Worm (Caenorhabditis elegans) whole organism, L3 larva: Measurements from ENCODE around the gene T02G5.15.

Experiments
- R02D3.7 ChIP-seq: fragments of 150-350 bp; optimal IDR thresholded peaks from 2 replicates; lab custom pipeline; 2014; ENCODE audit warnings: missing biosample characterization, missing genetic modification characterization
- ama-1 ChIP-seq: fragments of 150-350 bp; optimal IDR thresholded peaks from 2 replicates; lab custom pipeline; 2018
- ceh-16 ChIP-seq: sonication (generic microtip); optimal IDR thresholded peaks from 2 replicates; lab custom pipeline; 2017; ENCODE audit warnings: missing biosample characterization, missing genetic modification characterization
- ceh-28 ChIP-seq: fragments of 150-350 bp; optimal IDR thresholded peaks from 2 replicates; lab custom pipeline; 2014; ENCODE audit warnings: missing biosample characterization, missing genetic modification reagents, missing genetic modification characterization
- ceh-9 ChIP-seq: sonication (generic microtip); optimal IDR thresholded peaks from 2 replicates; lab custom pipeline; 2018; ENCODE audit warnings: missing biosample characterization, missing genetic modification characterization
- daf-12 ChIP-seq: fragments of 150-350 bp; optimal IDR thresholded peaks from 2 replicates; lab custom pipeline; 2014; ENCODE audit warnings: missing biosample characterization, missing genetic modification reagents, missing genetic modification characterization
- egl-27 ChIP-seq: sonication (generic microtip); optimal IDR thresholded peaks from 4 replicates; lab custom pipeline; 2017; ENCODE audit warnings: missing biosample characterization, missing genetic modification reagents, missing genetic modification characterization
- elt-1 ChIP-seq: fragments of 150-350 bp; optimal IDR thresholded peaks from 2 replicates; lab custom pipeline; 2014; ENCODE audit warnings: missing biosample characterization, missing genetic modification characterization
- elt-2 ChIP-seq: sonication (generic microtip); optimal IDR thresholded peaks from 2 replicates; lab custom pipeline; 2016; ENCODE audit warnings: missing genetic modification reagents, mild to moderate bottlenecking, missing genetic modification characterization, missing compliant biosample characterization
- eor-1 ChIP-seq, 2 experiments: fragments of 150-350 bp; optimal IDR thresholded peaks; 2 replicates each; lab custom pipeline; 2014 to 2018; ENCODE audit warnings: missing biosample characterization in 2 of 2, missing genetic modification characterization in 2 of 2
- fkh-10 ChIP-seq: sonication (generic microtip); optimal IDR thresholded peaks from 2 replicates; lab custom pipeline; 2017; ENCODE audit warnings: missing biosample characterization, missing genetic modification reagents, missing genetic modification characterization
- fkh-2 ChIP-seq: fragments of 150-350 bp; optimal IDR thresholded peaks from 2 replicates; lab custom pipeline; 2014; ENCODE audit warnings: missing biosample characterization, missing genetic modification reagents, missing genetic modification characterization
- hmg-11 ChIP-seq: sonication (generic microtip); optimal IDR thresholded peaks from 2 replicates; lab custom pipeline; 2016; ENCODE audit warnings: missing genetic modification characterization, missing compliant biosample characterization
- jun-1 ChIP-seq: fragments of 150-350 bp; optimal IDR thresholded peaks from 2 replicates; lab custom pipeline; 2014; ENCODE audit warnings: missing biosample characterization, missing genetic modification reagents, missing genetic modification characterization
- lin-15B ChIP-seq: fragments of 150-350 bp; optimal IDR thresholded peaks from 2 replicates; lab custom pipeline; 2014; ENCODE audit warnings: missing biosample characterization, missing genetic modification characterization
- lin-39 ChIP-seq: fragments of 150-350 bp; optimal IDR thresholded peaks from 2 replicates; lab custom pipeline; 2018; ENCODE audit warnings: missing biosample characterization, missing genetic modification reagents, missing genetic modification characterization
- nhr-11 ChIP-seq: fragments of 150-350 bp; optimal IDR thresholded peaks from 2 replicates; lab custom pipeline; 2014; ENCODE audit warnings: missing biosample characterization, missing genetic modification characterization
- nhr-12 ChIP-seq: fragments of 150-350 bp; optimal IDR thresholded peaks from 2 replicates; lab custom pipeline; 2014; ENCODE audit warnings: missing biosample characterization, missing genetic modification characterization
- nhr-23 ChIP-seq: fragments of 150-350 bp; optimal IDR thresholded peaks from 2 replicates; lab custom pipeline; 2014; ENCODE audit warnings: missing biosample characterization, missing genetic modification reagents, missing genetic modification characterization
- nhr-237 ChIP-seq: fragments of 150-350 bp; optimal IDR thresholded peaks from 2 replicates; lab custom pipeline; 2014; ENCODE audit warnings: missing biosample characterization, missing genetic modification characterization
- nhr-25 ChIP-seq: sonication (generic microtip); optimal IDR thresholded peaks from 2 replicates; lab custom pipeline; 2017; ENCODE audit warnings: missing biosample characterization, missing genetic modification characterization
- nhr-28 ChIP-seq: fragments of 150-350 bp; optimal IDR thresholded peaks from 2 replicates; lab custom pipeline; 2014; ENCODE audit warnings: missing biosample characterization, missing genetic modification characterization
- nhr-43 ChIP-seq: sonication (generic microtip); optimal IDR thresholded peaks from 2 replicates; lab custom pipeline; 2016; ENCODE audit warnings: mild to moderate bottlenecking, missing genetic modification characterization, missing compliant biosample characterization; ENCODE audit not compliant: poor library complexity, severe bottlenecking
- nhr-76 ChIP-seq: fragments of 150-350 bp; sonication (generic microtip); optimal IDR thresholded peaks from 5 replicates; lab custom pipeline; 2014; ENCODE audit warnings: missing biosample characterization, missing genetic modification characterization
- pha-4 ChIP-seq: fragments of 150-350 bp; optimal IDR thresholded peaks from 2 replicates; lab custom pipeline; 2014; ENCODE audit warnings: missing biosample characterization, missing genetic modification reagents, missing genetic modification characterization
- pqm-1 ChIP-seq: fragments of 150-350 bp; optimal IDR thresholded peaks from 2 replicates; lab custom pipeline; 2017; ENCODE audit warnings: missing biosample characterization, missing genetic modification characterization, inconsistent platforms
- sea-2 ChIP-seq: fragments of 150-350 bp; sonication (generic microtip); optimal IDR thresholded peaks from 4 replicates; lab custom pipeline; 2014; ENCODE audit warnings: missing biosample characterization, missing genetic modification reagents, missing genetic modification characterization
- snpc-4 ChIP-seq: fragments of 150-350 bp; optimal IDR thresholded peaks from 2 replicates; lab custom pipeline; 2014; ENCODE audit warnings: missing biosample characterization, missing genetic modification characterization
- tbx-2 ChIP-seq: sonication (generic microtip); optimal IDR thresholded peaks from 2 replicates; lab custom pipeline; 2016; ENCODE audit warnings: mild to moderate bottlenecking, missing genetic modification characterization, missing compliant biosample characterization
- unc-39 ChIP-seq: sonication (generic microtip); optimal IDR thresholded peaks from 4 replicates; lab custom pipeline; 2017; ENCODE audit warnings: missing biosample characterization, missing genetic modification characterization
- unc-62 ChIP-seq: fragments of 150-350 bp; sonication (generic microtip); optimal IDR thresholded peaks from 4 replicates; lab custom pipeline; 2014; ENCODE audit warnings: missing biosample characterization, missing genetic modification reagents, missing genetic modification characterization
- zag-1 ChIP-seq: fragments of 150-350 bp; optimal IDR thresholded peaks from 2 replicates; lab custom pipeline; 2014; ENCODE audit warnings: missing biosample characterization, missing genetic modification characterization
- ztf-4 ChIP-seq: fragments of 150-350 bp; optimal IDR thresholded peaks from 2 replicates; lab custom pipeline; 2014; ENCODE audit warnings: missing biosample characterization, missing genetic modification characterization

T02G5.15 gene

DNA sequence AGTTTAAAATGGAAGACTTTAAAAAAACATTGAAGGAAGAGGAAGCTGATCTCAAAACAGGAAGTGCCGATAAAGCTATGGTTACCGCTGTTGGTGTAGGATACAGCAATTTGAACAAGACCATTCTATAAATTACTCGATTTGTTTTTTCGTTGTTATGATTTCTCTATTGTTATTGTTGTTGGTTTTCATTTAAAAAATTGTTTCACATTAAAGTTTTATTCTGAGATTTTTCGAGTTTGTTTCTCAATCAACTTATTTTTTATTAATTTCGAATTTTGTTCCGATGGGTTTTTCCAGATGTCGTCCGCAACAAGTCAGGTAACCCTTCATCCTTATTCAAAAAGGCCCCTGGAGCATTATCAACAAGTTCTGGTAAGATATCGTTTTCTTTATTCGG is 32.3 kb upstream of the T02G5.15 start, which contains the start of gene ZK1127.12:
Gene ZK1127.12 (plus strand): TSS at position 301 of the 400 bp plus-strand sequence.
- TF ChIP-seq pqm-1 (tag; lab: Kevin White, UChicago) (no peak), daf-12 (tag; lab: Kevin White, UChicago) (no peak), lin-15B (tag; lab: Kevin White, UChicago) (no peak), fkh-10 (GFP tag; lab: Kevin White, UChicago) (no peak), nhr-76 (tag; lab: Kevin White, UChicago) (no peak), nhr-23 (no peak), ceh-28 (tag; lab: Kevin White, UChicago) (no peak), elt-1 (tag; lab: Kevin White, UChicago) (no peak)

DNA sequence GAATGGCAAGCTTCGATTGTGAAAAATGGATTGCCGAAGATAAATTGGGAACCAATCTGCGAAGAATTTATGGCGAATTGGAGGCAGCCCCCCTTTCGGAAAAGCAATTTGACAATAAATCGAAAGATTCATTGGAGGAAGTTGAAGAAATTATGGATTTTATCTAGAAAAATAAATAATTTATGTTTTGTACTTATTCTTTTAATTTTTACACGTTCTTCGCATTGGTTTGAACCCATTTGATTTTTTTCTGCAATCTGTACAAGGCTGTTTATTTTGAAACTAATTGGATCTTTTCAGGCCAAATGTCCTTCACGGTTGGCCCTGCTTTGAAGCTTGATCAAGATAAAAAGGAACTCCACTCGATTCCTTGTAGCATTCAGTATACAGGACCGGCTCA is 31.1 kb upstream of the T02G5.15 start, which contains the start of gene ZK1127.13:
Gene ZK1127.13 (plus strand): TSS at position 301 of the 400 bp plus-strand sequence.
- TF ChIP-seq nhr-237, result no peak
- no peak for TF ChIP-seq nhr-25 (tag; lab: Kevin White, UChicago)
- no peak for TF ChIP-seq ztf-4 (tag; lab: Kevin White, UChicago)

ce11 chrII:7053649-7054048 is 30.5 kb upstream of the T02G5.15 start, which contains the start of gene ZK1127.4:
Gene ZK1127.4, plus strand, starts transcription at chrII:7053949.
- TF ChIP-seq zag-1 (tag; lab: Kevin White, UChicago) (no peak), daf-12 (tag; lab: Kevin White, UChicago) (no peak), nhr-76 (tag; lab: Kevin White, UChicago) (no peak), nhr-28 (tag; lab: Kevin White, UChicago) (no peak), nhr-25 (tag; lab: Kevin White, UChicago) (no peak), sea-2 (GFP tag; lab: Kevin White, UChicago) (no peak), ceh-9 (tag; lab: Kevin White, UChicago) (no peak), R02D3.7 (tag; lab: Kevin White, UChicago) (no peak), snpc-4 (tag; lab: Kevin White, UChicago) (no peak), eor-1 (tag; optimal IDR thresholded peaks at IDR 0.05; lab: Kevin White, UChicago) (no peak), fkh-2 (tag; lab: Kevin White, UChicago) (no peak), tbx-2 (tag; lab: Kevin White, UChicago) (no peak), lin-39 (no peak), unc-62 (GFP tag; lab: Kevin White, UChicago) (no peak), jun-1 (tag; lab: Kevin White, UChicago) (no peak), ama-1 (no peak), elt-1 (tag; lab: Kevin White, UChicago) (no peak)

- TF ChIP-seq nhr-11 (tag; lab: Kevin White, UChicago) (no peak), elt-2 (tag; lab: Kevin White, UChicago) (no peak), lin-15B (tag; lab: Kevin White, UChicago) (no peak), fkh-2 (tag; lab: Kevin White, UChicago) (no peak), ceh-16 (tag; lab: Kevin White, UChicago) (no peak), nhr-12 (tag; lab: Kevin White, UChicago) (no peak), ceh-9 (tag; lab: Kevin White, UChicago) (no peak), jun-1 (tag; lab: Kevin White, UChicago) (no peak), egl-27 (no peak), nhr-23 (no peak), ama-1 (no peak), unc-39 (no peak), hmg-11 (tag; lab: Kevin White, UChicago) (no peak), snpc-4 (tag; lab: Kevin White, UChicago) (no peak)
These were observed 29.1 kb upstream of the T02G5.15 start, which contains the start of gene ZK1127.3 for ce11 chrII:7054987-7055386. Gene ZK1127.3, plus strand, starts transcription at chrII:7055287.

DNA sequence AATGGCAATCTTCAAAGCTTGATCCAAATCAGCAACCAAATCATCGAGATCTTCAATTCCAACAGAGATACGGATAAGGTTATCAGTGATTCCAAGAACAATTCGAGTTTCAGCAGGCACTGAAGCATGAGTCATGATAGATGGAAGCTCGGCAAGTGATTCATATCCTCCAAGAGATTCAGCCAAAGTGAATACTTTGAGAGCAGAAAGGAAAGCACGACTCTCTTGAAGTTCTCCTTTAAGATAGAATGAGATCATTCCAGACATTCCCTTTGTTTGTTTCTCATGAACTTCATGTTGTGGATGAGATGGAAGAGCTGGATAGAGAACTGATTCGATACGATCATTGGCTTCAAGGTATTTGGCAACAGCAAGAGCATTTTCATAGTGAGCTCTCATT is 27.8 kb upstream of the T02G5.15 start:
- TF ChIP-seq ztf-4 (tag; lab: Kevin White, UChicago), result no peak
- peak; percentile 2 for TF ChIP-seq nhr-43 (tag; lab: Kevin White, UChicago)

ce11 chrII:7057860-7058259 is 26.3 kb upstream of the T02G5.15 start, which contains the start of gene cth-2:
Gene cth-2, minus strand, starts transcription at chrII:7057960.
- TF ChIP-seq hmg-11 (tag; lab: Kevin White, UChicago) (no peak), nhr-11 (tag; lab: Kevin White, UChicago) (peak; percentile 9), pha-4 (tag; lab: Kevin White, UChicago) (peak; percentile 9), elt-2 (tag; lab: Kevin White, UChicago) (peak; percentile 21)
